Fruit fly (Drosophila melanogaster) whole organism, embryonic: ENCODE results near the gene HP1b.

ENCODE experiments used
- CG10565 ChIP-seq: fragments of 200-800 bp; sonication (Bioruptor generic); optimal IDR thresholded peaks from 3 replicates; lab custom pipeline; 2016; ENCODE audit warnings: missing biosample characterization, mild to moderate bottlenecking, missing genetic modification characterization
- CG11560 ChIP-seq: fragments of 200-800 bp; sonication (Bioruptor generic); IDR thresholded peaks from 3 replicates; pipeline ENCODE4 v1.3.6; 2022; ENCODE audit warnings: missing biosample characterization, missing genetic modification characterization
- CG13296 ChIP-seq: fragments of 200-800 bp; sonication (Bioruptor generic); optimal IDR thresholded peaks from 3 replicates; lab custom pipeline; 2018; ENCODE audit warnings: missing biosample characterization, mild to moderate bottlenecking, missing genetic modification characterization
- CG15479 ChIP-seq: fragments of 200-800 bp; sonication (Bioruptor generic); optimal IDR thresholded peaks from 3 replicates; lab custom pipeline; 2019; ENCODE audit warnings: missing biosample characterization, mild to moderate bottlenecking, missing genetic modification characterization, moderate library complexity
- CG1603 ChIP-seq: fragments of 200-800 bp; sonication (Bioruptor generic); optimal IDR thresholded peaks from 2 replicates; lab custom pipeline; 2019; ENCODE audit warnings: missing biosample characterization, mild to moderate bottlenecking, missing genetic modification characterization, moderate library complexity
- CG2199 ChIP-seq: fragments of 200-800 bp; sonication (Bioruptor generic); IDR thresholded peaks from 3 replicates; pipeline ENCODE4 v1.3.6; 2022; ENCODE audit warnings: missing biosample characterization, missing genetic modification characterization
- CG30403 ChIP-seq: fragments of 200-800 bp; sonication (Bioruptor generic); optimal IDR thresholded peaks from 3 replicates; lab custom pipeline; 2016; ENCODE audit warnings: missing biosample characterization, missing genetic modification characterization
- CG5180 ChIP-seq: fragments of 200-800 bp; sonication (Bioruptor generic); optimal IDR thresholded peaks from 3 replicates; lab custom pipeline; 2017; ENCODE audit warnings: missing biosample characterization, missing genetic modification characterization, mild to moderate bottlenecking, moderate library complexity, missing genetic modification reagents
- CG7372 ChIP-seq: fragments of 200-800 bp; sonication (Bioruptor generic); IDR thresholded peaks from 2 replicates; pipeline ENCODE4 v1.3.6; 2022; ENCODE audit warnings: missing biosample characterization, missing genetic modification characterization
- CG7556 ChIP-seq: fragments of 200-800 bp; sonication (Bioruptor generic); optimal IDR thresholded peaks from 2 replicates; lab custom pipeline; 2017; ENCODE audit warnings: missing biosample characterization, mild to moderate bottlenecking, missing genetic modification characterization
- CG8281 ChIP-seq: fragments of 200-800 bp; sonication (Bioruptor generic); optimal IDR thresholded peaks from 2 replicates; lab custom pipeline; 2018; ENCODE audit warnings: missing biosample characterization, mild to moderate bottlenecking, missing genetic modification characterization, moderate library complexity
- Dfd ChIP-seq, 2 experiments: fragments of >200 bp; optimal IDR thresholded peaks; 2 replicates each; lab custom pipeline; 2017; ENCODE audit warnings: missing biosample characterization in 2 of 2, missing genetic modification characterization in 2 of 2
- Dll ChIP-seq: fragments of 200-800 bp; sonication (Bioruptor generic); IDR thresholded peaks from 4 replicates; pipeline ENCODE4 v1.3.6; 2022; ENCODE audit warnings: missing biosample characterization, missing genetic modification characterization; ENCODE audit not compliant: partially characterized antibody
- Elba2 ChIP-seq: fragments of 200-800 bp; sonication (Bioruptor generic); optimal IDR thresholded peaks from 3 replicates; lab custom pipeline; 2016; ENCODE audit warnings: missing biosample characterization, missing genetic modification characterization
- MBD-R2 ChIP-seq: fragments of 200-800 bp; sonication (Bioruptor generic); IDR thresholded peaks from 2 replicates; pipeline ENCODE4 v1.3.6; 2022; ENCODE audit warnings: missing biosample characterization, missing genetic modification characterization
- Med ChIP-seq: fragments of 200-800 bp; sonication (Bioruptor generic); peaks from one replicate; lab custom pipeline; 2016; ENCODE audit warnings: missing biosample characterization, missing genetic modification characterization, mild to moderate bottlenecking, inconsistent platforms, moderate library complexity
- Ravus ChIP-seq: fragments of 200-800 bp; sonication (Bioruptor generic); IDR thresholded peaks from 2 replicates; pipeline ENCODE4 v1.3.6; 2022; ENCODE audit warnings: missing biosample characterization, missing genetic modification characterization
- Scr ChIP-seq: fragments of 200-800 bp; sonication (Bioruptor generic); IDR thresholded peaks from 2 replicates; pipeline ENCODE4 v1.3.6; 2022; ENCODE audit warnings: missing biosample characterization, missing genetic modification characterization; ENCODE audit not compliant: partially characterized antibody
- Sry-δ ChIP-seq: fragments of 200-800 bp; sonication (Bioruptor generic); optimal IDR thresholded peaks from 2 replicates; lab custom pipeline; 2016; ENCODE audit warnings: missing biosample characterization, missing genetic modification characterization
- YL-1 ChIP-seq: fragments of 200-800 bp; sonication (Bioruptor generic); optimal IDR thresholded peaks from 3 replicates; lab custom pipeline; 2017; ENCODE audit warnings: missing biosample characterization, mild to moderate bottlenecking, missing genetic modification characterization
- abd-A ChIP-seq: fragments of 200-800 bp; sonication (Bioruptor generic); optimal IDR thresholded peaks from 3 replicates; lab custom pipeline; 2019; ENCODE audit warnings: missing biosample characterization, mild to moderate bottlenecking, missing genetic modification characterization, moderate library complexity
- ase ChIP-seq: fragments of 200-800 bp; sonication (Bioruptor generic); IDR thresholded peaks from 3 replicates; pipeline ENCODE4 v1.3.6; 2022; ENCODE audit warnings: missing biosample characterization, missing genetic modification characterization
- cad ChIP-seq: fragments of >200 bp; optimal IDR thresholded peaks from 2 replicates; lab custom pipeline; 2017; ENCODE audit warnings: missing biosample characterization, missing genetic modification characterization
- ci ChIP-seq: fragments of 200-800 bp; sonication (Bioruptor generic); IDR thresholded peaks from 3 replicates; pipeline ENCODE4 v1.3.6; 2022; ENCODE audit warnings: missing biosample characterization, missing genetic modification characterization
- croc ChIP-seq: fragments of 200-800 bp; sonication (Bioruptor generic); conservative IDR thresholded peaks from 3 replicates; pipeline ENCODE4 v1.3.6; 2022; ENCODE audit warnings: missing biosample characterization, missing genetic modification characterization
- danr ChIP-seq: fragments of 200-800 bp; sonication (Bioruptor generic); IDR thresholded peaks from 2 replicates; pipeline ENCODE4 v1.3.6; 2022; ENCODE audit warnings: missing biosample characterization, missing genetic modification characterization
- dimm ChIP-seq: fragments of 200-800 bp; sonication (Bioruptor generic); IDR thresholded peaks from 2 replicates; pipeline ENCODE4 v1.3.6; 2022; ENCODE audit warnings: missing biosample characterization, missing genetic modification characterization
- eve ChIP-seq, 2 experiments: fragments of >200 bp; optimal IDR thresholded peaks; 2 replicates each; lab custom pipeline; 2017; ENCODE audit warnings: missing biosample characterization in 2 of 2, missing genetic modification characterization in 2 of 2
- fd64A ChIP-seq: fragments of 200-800 bp; sonication (Bioruptor generic); optimal IDR thresholded peaks from 3 replicates; lab custom pipeline; 2018; ENCODE audit warnings: missing biosample characterization, mild to moderate bottlenecking, missing genetic modification characterization
- fru ChIP-seq: fragments of >200 bp; optimal IDR thresholded peaks from 2 replicates; lab custom pipeline; 2017
- gem ChIP-seq: fragments of 200-800 bp; sonication (Bioruptor generic); optimal IDR thresholded peaks from 2 replicates; lab custom pipeline; 2019; ENCODE audit warnings: missing biosample characterization, mild to moderate bottlenecking, missing genetic modification characterization, moderate library complexity
- grau ChIP-seq: fragments of 200-800 bp; optimal IDR thresholded peaks from 3 replicates; lab custom pipeline; 2019; ENCODE audit warnings: missing biosample characterization, mild to moderate bottlenecking, missing genetic modification characterization, moderate library complexity
- gsb-n ChIP-seq: fragments of 200-800 bp; sonication (Bioruptor generic); optimal IDR thresholded peaks from 3 replicates; lab custom pipeline; 2018; ENCODE audit warnings: missing biosample characterization, mild to moderate bottlenecking, missing genetic modification characterization
- kay ChIP-seq: fragments of 200-800 bp; sonication (Bioruptor generic); optimal IDR thresholded peaks from 2 replicates; lab custom pipeline; 2016; ENCODE audit warnings: missing biosample characterization, missing genetic modification characterization
- kni ChIP-seq: fragments of 200-800 bp; sonication (Bioruptor generic); optimal IDR thresholded peaks from 3 replicates; lab custom pipeline; 2017; ENCODE audit warnings: mild to moderate bottlenecking, missing biosample characterization, missing genetic modification reagents, missing genetic modification characterization
- mam ChIP-seq: fragments of 200-800 bp; sonication (Bioruptor generic); optimal IDR thresholded peaks from 3 replicates; lab custom pipeline; 2016; ENCODE audit warnings: missing biosample characterization, missing genetic modification characterization
- nom ChIP-seq: fragments of 200-800 bp; sonication (Bioruptor generic); optimal IDR thresholded peaks from 2 replicates; lab custom pipeline; 2017; ENCODE audit warnings: missing biosample characterization, missing genetic modification characterization, mild to moderate bottlenecking, moderate library complexity, missing genetic modification reagents
- pros ChIP-seq: fragments of 200-800 bp; sonication (Bioruptor generic); optimal IDR thresholded peaks from 3 replicates; lab custom pipeline; 2019; ENCODE audit warnings: missing biosample characterization, mild to moderate bottlenecking, missing genetic modification characterization, moderate library complexity
- row ChIP-seq: fragments of 200-800 bp; sonication (Bioruptor generic); IDR thresholded peaks from 3 replicates; pipeline ENCODE4 v1.3.6; 2022; ENCODE audit warnings: missing biosample characterization, missing genetic modification characterization
- sqz ChIP-seq: fragments of 200-800 bp; sonication (Bioruptor generic); optimal IDR thresholded peaks from 3 replicates; lab custom pipeline; 2018; ENCODE audit warnings: missing biosample characterization, mild to moderate bottlenecking, missing genetic modification characterization
- ssp ChIP-seq: fragments of 200-800 bp; sonication (Bioruptor generic); IDR thresholded peaks from 2 replicates; pipeline ENCODE4 v1.3.6; 2022; ENCODE audit warnings: missing biosample characterization, missing genetic modification characterization
- stwl ChIP-seq: fragments of 200-800 bp; sonication (Bioruptor generic); optimal IDR thresholded peaks from 3 replicates; lab custom pipeline; 2018; ENCODE audit warnings: missing biosample characterization, mild to moderate bottlenecking, missing genetic modification characterization, moderate library complexity
- tll ChIP-seq, 2 experiments: fragments of 200-800 bp in 1 of 2; fragments of >200 bp in 1 of 2; sonication (Bioruptor generic) in 1 of 2; optimal IDR thresholded peaks; 2 replicates each; lab custom pipeline; 2017 to 2019; ENCODE audit warnings: missing biosample characterization in 2 of 2, missing genetic modification characterization in 2 of 2, mild to moderate bottlenecking in 1 of 2, moderate library complexity in 1 of 2
- twi ChIP-seq: fragments of 200-800 bp; optimal IDR thresholded peaks from 2 replicates; lab custom pipeline; 2019; ENCODE audit warnings: missing biosample characterization, mild to moderate bottlenecking, missing genetic modification characterization, moderate library complexity
- zen ChIP-seq: fragments of 200-800 bp; sonication (Bioruptor generic); optimal IDR thresholded peaks from 3 replicates; lab custom pipeline; 2018; ENCODE audit warnings: missing biosample characterization, mild to moderate bottlenecking, missing genetic modification characterization, moderate library complexity
- zf30C ChIP-seq: fragments of 200-800 bp; sonication (Bioruptor generic); optimal IDR thresholded peaks from 3 replicates; lab custom pipeline; 2018; ENCODE audit warnings: missing biosample characterization, mild to moderate bottlenecking, missing genetic modification characterization

The HP1b gene

DNA sequence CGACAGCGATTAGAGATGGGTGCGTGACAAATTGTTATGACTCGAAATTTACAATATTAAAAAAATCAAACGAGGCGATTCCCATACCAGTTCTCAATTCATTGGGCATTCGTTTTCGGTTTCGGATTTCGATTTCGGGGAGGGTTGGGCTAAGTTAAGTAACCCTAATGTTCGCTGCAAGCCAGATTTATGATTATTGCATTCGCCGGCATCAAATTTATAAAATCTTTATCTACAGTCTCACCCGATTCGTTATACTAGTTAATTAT is 47.1 kb downstream of the HP1b start (continued):
- TF ChIP-seq Scr = 0 out of 2 replicates have a peak, but pooled peaks have one; percentile 38
- TF ChIP-seq Sry-δ (GFP tag; lab: Kevin White, UChicago) = peak; percentile 47
- TF ChIP-seq sqz = peak; percentile 13
- TF ChIP-seq Dll (GFP tag; lab: Robert Waterston, UW) = peak; percentile 48; the same call in 2 of the 4 replicates
- TF ChIP-seq pros (GFP tag; lab: Kevin White, UChicago) = peak; percentile 33
- TF ChIP-seq ci (GFP tag; lab: Robert Waterston, UW) = 0 out of 3 replicates have a peak, but pooled peaks have one; percentile 44
- TF ChIP-seq gsb-n (tag; lab: Kevin White, UChicago) = peak; percentile 84
- no peak for TF ChIP-seq mam (GFP tag; lab: Kevin White, UChicago)
- TF ChIP-seq abd-A (tag; lab: Kevin White, UChicago) = peak; percentile 54

DNA sequence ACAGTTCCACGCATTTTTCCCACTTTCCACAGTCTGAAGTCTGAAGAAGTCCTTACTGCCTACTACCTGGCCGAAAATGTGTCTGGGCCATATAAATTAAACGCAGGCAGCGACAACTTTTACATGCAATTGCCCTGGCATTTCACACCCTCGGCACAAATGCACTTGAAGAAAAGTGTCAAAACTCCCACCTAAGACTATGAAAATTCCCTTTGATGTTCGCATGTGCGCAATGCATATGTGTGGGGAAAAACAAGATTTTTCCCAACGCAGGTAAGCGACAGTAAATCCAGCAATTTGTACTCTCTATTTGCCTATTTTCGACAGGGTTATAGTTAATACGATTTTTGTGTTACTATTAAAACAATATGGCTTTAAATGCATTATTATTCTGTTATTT is 48.6 kb downstream of the HP1b start:
- TF ChIP-seq Ravus = no peak
- peak; percentile 9 for TF ChIP-seq gem (tag; lab: Kevin White, UChicago)
- 0 out of 3 replicates have a peak, but pooled peaks have one; percentile 22 for TF ChIP-seq CG2199 (GFP tag; lab: Robert Waterston, UW)
- TF ChIP-seq tll (GFP tag; optimal IDR thresholded peaks at IDR 0.05; lab: Kevin White, UChicago) = peak in 1 of 2 experiments; percentile 81
- peak; percentile 1 for TF ChIP-seq CG7556 (GFP tag; lab: Kevin White, UChicago)
- TF ChIP-seq zen (tag; lab: Kevin White, UChicago) = peak; percentile 42
- no peak for TF ChIP-seq CG1603 (tag; lab: Kevin White, UChicago)
- TF ChIP-seq cad (GFP tag; lab: Kevin White, UChicago) = peak; percentile 81
- no peak for TF ChIP-seq kay (GFP tag; lab: Kevin White, UChicago)
- TF ChIP-seq CG10565 (GFP tag; lab: Kevin White, UChicago) = no peak
- no peak for TF ChIP-seq CG30403 (GFP tag; lab: Kevin White, UChicago)
- TF ChIP-seq row (GFP tag; lab: Robert Waterston, UW) = 0 out of 3 replicates have a peak, but pooled peaks have one; percentile 5
- TF ChIP-seq grau (tag; lab: Kevin White, UChicago) = peak; percentile 1
- TF ChIP-seq zf30C (GFP tag; lab: Kevin White, UChicago) = peak; percentile 73
- TF ChIP-seq eve (GFP tag; optimal IDR thresholded peaks at IDR 0.05; lab: Kevin White, UChicago) = peak in 1 of 2 experiments; percentile 50
- TF ChIP-seq dimm = no peak
- no peak for TF ChIP-seq stwl (tag; lab: Kevin White, UChicago)
- TF ChIP-seq twi (tag; lab: Kevin White, UChicago) = peak; percentile 68
- peak; percentile 35 for TF ChIP-seq Med (GFP tag; lab: Kevin White, UChicago)
- TF ChIP-seq Dfd (GFP tag; optimal IDR thresholded peaks at IDR 0.05; lab: Kevin White, UChicago) = no peak
- TF ChIP-seq fru = no peak
- TF ChIP-seq CG11560 (tag; lab: Robert Waterston, UW) = no peak
- TF ChIP-seq ase = no peak
- TF ChIP-seq CG15479 (GFP tag; lab: Kevin White, UChicago) = peak; percentile 64

DNA sequence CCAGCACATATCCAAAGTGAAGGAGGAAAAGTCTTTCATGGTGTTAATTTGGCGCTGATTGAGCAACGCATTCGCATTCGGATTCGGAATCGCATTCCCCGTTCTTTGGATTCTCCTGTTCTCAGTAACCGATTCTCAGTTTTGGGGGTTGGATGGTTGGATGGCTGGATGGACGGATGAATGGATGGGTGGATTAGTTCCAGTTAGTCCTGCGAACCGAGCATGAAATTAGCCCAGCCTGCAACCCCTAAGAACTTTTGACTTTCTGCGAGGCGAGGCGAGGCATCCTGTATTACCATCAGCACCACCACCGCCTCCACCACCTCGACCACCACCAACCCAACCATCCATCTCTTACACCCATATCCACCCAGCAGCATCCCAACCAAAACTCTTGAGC is 49.4 kb downstream of the HP1b start:
- TF ChIP-seq MBD-R2 (no peak), pros (GFP tag; lab: Kevin White, UChicago) (peak; percentile 91), kni (GFP tag; lab: Kevin White, UChicago) (peak; percentile 11), ssp (GFP tag; lab: Robert Waterston, UW) (no peak), nom (GFP tag; lab: Kevin White, UChicago) (no peak), Med (GFP tag; lab: Kevin White, UChicago) (peak; percentile 14), danr (no peak), CG5180 (peak; percentile 53), CG13296 (no peak), abd-A (tag; lab: Kevin White, UChicago) (peak; percentile 11), CG8281 (tag; lab: Kevin White, UChicago) (peak; percentile 85), grau (tag; lab: Kevin White, UChicago) (no peak), croc (GFP tag; lab: Robert Waterston, UW) (no peak), CG7372 (no peak), YL-1 (GFP tag; lab: Kevin White, UChicago) (no peak), fd64A (GFP tag; lab: Kevin White, UChicago) (no peak), gsb-n (tag; lab: Kevin White, UChicago) (peak; percentile 78), Elba2 (GFP tag; lab: Kevin White, UChicago) (no peak)
